Worm (Caenorhabditis elegans) whole organism, midembryonic: ENCODE measurements around the gene unc-69.

ENCODE experiments used
- cog-1 ChIP-seq: sonication (generic microtip); optimal IDR thresholded peaks from 2 replicates; lab custom pipeline; 2016; ENCODE audit warnings: missing genetic modification characterization, missing compliant biosample characterization
- klf-2 ChIP-seq: fragments of 200-800 bp; sonication (Bioruptor generic); conservative IDR thresholded peaks from 2 replicates; pipeline ENCODE4 v1.3.6; 2022; ENCODE audit warnings: missing genetic modification reagents, missing genetic modification characterization, missing compliant biosample characterization

- TF ChIP-seq klf-2 (GFP tag; lab: Robert Waterston, UW) (no peak), cog-1 (tag; lab: Kevin White, UChicago) (no peak)
Measured at ce11 chrIII:10347049-10347448, 28.3 kb downstream of the unc-69 start, which contains the start of gene tbx-8.
